Worm (Caenorhabditis elegans) whole organism, L2 larva: ENCODE measurements around the gene asp-13.

Experiments used
- C34F6.9 ChIP-seq: fragments of 150-350 bp; optimal IDR thresholded peaks from 2 replicates; lab custom pipeline; 2014; ENCODE audit warnings: missing biosample characterization, missing genetic modification characterization
- F13H6.1 ChIP-seq: sonication (generic microtip); optimal IDR thresholded peaks from 2 replicates; lab custom pipeline; 2016; ENCODE audit warnings: missing genetic modification characterization, missing compliant biosample characterization
- R02D3.7 ChIP-seq: fragments of 150-350 bp; optimal IDR thresholded peaks from 2 replicates; lab custom pipeline; 2014; ENCODE audit warnings: missing biosample characterization, missing genetic modification characterization
- Y55F3AM.14 ChIP-seq: fragments of 200-800 bp; sonication (Bioruptor generic); optimal IDR thresholded peaks from 2 replicates; lab custom pipeline; 2018; ENCODE audit warnings: mild to moderate bottlenecking, missing genetic modification characterization, missing compliant biosample characterization
- ZK546.5 ChIP-seq: sonication (generic microtip); optimal IDR thresholded peaks from 2 replicates; lab custom pipeline; 2017; ENCODE audit warnings: missing biosample characterization, missing genetic modification characterization
- alr-1 ChIP-seq: fragments of 150-350 bp; optimal IDR thresholded peaks from 2 replicates; lab custom pipeline; 2014; ENCODE audit warnings: missing biosample characterization, missing genetic modification characterization
- aly-2 ChIP-seq: fragments of 150-350 bp; optimal IDR thresholded peaks from 2 replicates; lab custom pipeline; 2014; ENCODE audit warnings: missing biosample characterization, missing genetic modification characterization
- ama-1 ChIP-seq: fragments of 150-350 bp; optimal IDR thresholded peaks from 2 replicates; lab custom pipeline; 2018; ENCODE audit warnings: inconsistent platforms
- blmp-1 ChIP-seq: sonication (generic microtip); optimal IDR thresholded peaks from 2 replicates; lab custom pipeline; 2017; ENCODE audit warnings: missing genetic modification characterization, mild to moderate bottlenecking, missing compliant biosample characterization, antibody characterized with exemption, moderate library complexity; ENCODE audit not compliant: insufficient read depth
- ceh-16 ChIP-seq: fragments of 150-350 bp; optimal IDR thresholded peaks from 2 replicates; lab custom pipeline; 2014; ENCODE audit warnings: missing biosample characterization, missing genetic modification characterization
- ceh-82 ChIP-seq: fragments of 150-350 bp; optimal IDR thresholded peaks from 2 replicates; lab custom pipeline; 2014; ENCODE audit warnings: missing biosample characterization, missing genetic modification characterization
- crh-2 ChIP-seq: sonication (generic microtip); optimal IDR thresholded peaks from 2 replicates; lab custom pipeline; 2017; ENCODE audit warnings: missing biosample characterization, missing genetic modification characterization
- dmd-4 ChIP-seq: sonication (generic microtip); optimal IDR thresholded peaks from 2 replicates; lab custom pipeline; 2017; ENCODE audit warnings: missing biosample characterization, missing genetic modification characterization
- egl-27 ChIP-seq: sonication (generic microtip); optimal IDR thresholded peaks from 3 replicates; lab custom pipeline; 2017; ENCODE audit warnings: missing biosample characterization, missing genetic modification reagents, missing genetic modification characterization
- elt-1 ChIP-seq: fragments of 150-350 bp; optimal IDR thresholded peaks from 2 replicates; lab custom pipeline; 2014; ENCODE audit warnings: missing biosample characterization, missing genetic modification characterization
- elt-3 ChIP-seq: sonication (generic microtip); optimal IDR thresholded peaks from 2 replicates; lab custom pipeline; 2017; ENCODE audit warnings: missing biosample characterization, missing genetic modification characterization
- fos-1 ChIP-seq: fragments of 150-350 bp; optimal IDR thresholded peaks from 2 replicates; lab custom pipeline; 2014; ENCODE audit warnings: missing biosample characterization, missing genetic modification characterization
- lin-13 ChIP-seq: fragments of 150-350 bp; optimal IDR thresholded peaks from 2 replicates; lab custom pipeline; 2014; ENCODE audit warnings: missing biosample characterization, missing genetic modification reagents, missing genetic modification characterization
- lsy-2 ChIP-seq, 2 experiments: fragments of 150-350 bp in 1 of 2; sonication (generic microtip) in 1 of 2; optimal IDR thresholded peaks; 2 replicates each; lab custom pipeline; 2014 to 2017; ENCODE audit warnings: missing biosample characterization in 2 of 2, missing genetic modification characterization in 2 of 2
- mbf-1 ChIP-seq: sonication (generic microtip); optimal IDR thresholded peaks from 2 replicates; lab custom pipeline; 2017; ENCODE audit warnings: missing biosample characterization, missing genetic modification characterization
- mdl-1 ChIP-seq, 2 experiments: fragments of 150-350 bp in 1 of 2; sonication (generic microtip) in 1 of 2; optimal IDR thresholded peaks; 2 replicates each; lab custom pipeline; 2017; ENCODE audit warnings: missing biosample characterization in 2 of 2, missing genetic modification characterization in 2 of 2
- nhr-10 ChIP-seq: sonication (generic microtip); optimal IDR thresholded peaks from 2 replicates; lab custom pipeline; 2017; ENCODE audit warnings: missing biosample characterization, missing genetic modification characterization
- nhr-11 ChIP-seq: fragments of 150-350 bp; optimal IDR thresholded peaks from 2 replicates; lab custom pipeline; 2014; ENCODE audit warnings: missing biosample characterization, missing genetic modification characterization
- nhr-12 ChIP-seq: fragments of 150-350 bp; optimal IDR thresholded peaks from 2 replicates; lab custom pipeline; 2014; ENCODE audit warnings: missing biosample characterization, missing genetic modification characterization
- nhr-129 ChIP-seq: fragments of 150-350 bp; optimal IDR thresholded peaks from 2 replicates; lab custom pipeline; 2014; ENCODE audit warnings: missing biosample characterization, missing genetic modification characterization
- nhr-23 ChIP-seq: fragments of 150-350 bp; optimal IDR thresholded peaks from 2 replicates; lab custom pipeline; 2014; ENCODE audit warnings: missing biosample characterization, missing genetic modification reagents, missing genetic modification characterization
- nhr-237 ChIP-seq: fragments of 150-350 bp; optimal IDR thresholded peaks from 2 replicates; lab custom pipeline; 2014; ENCODE audit warnings: missing biosample characterization, missing genetic modification characterization
- nhr-25 ChIP-seq: fragments of 150-350 bp; sonication (generic microtip); optimal IDR thresholded peaks from 3 replicates; lab custom pipeline; 2014; ENCODE audit warnings: missing biosample characterization, missing genetic modification characterization
- nhr-6 ChIP-seq: fragments of 150-350 bp; optimal IDR thresholded peaks from 2 replicates; lab custom pipeline; 2014; ENCODE audit warnings: missing biosample characterization, missing genetic modification characterization
- peb-1 ChIP-seq: fragments of 150-350 bp; optimal IDR thresholded peaks from 2 replicates; lab custom pipeline; 2014; ENCODE audit warnings: missing biosample characterization, missing genetic modification characterization
- sem-4 ChIP-seq: fragments of 150-350 bp; optimal IDR thresholded peaks from 2 replicates; lab custom pipeline; 2014; ENCODE audit warnings: missing biosample characterization, missing genetic modification reagents, missing genetic modification characterization
- skn-1 ChIP-seq: sonication (generic microtip); optimal IDR thresholded peaks from 2 replicates; lab custom pipeline; 2017; ENCODE audit warnings: missing biosample characterization, missing genetic modification characterization
- sma-3 ChIP-seq: sonication (generic microtip); optimal IDR thresholded peaks from 2 replicates; lab custom pipeline; 2016; ENCODE audit warnings: missing genetic modification reagents, missing genetic modification characterization, missing compliant biosample characterization
- sma-9 ChIP-seq, 2 experiments: fragments of 150-350 bp in 1 of 2; sonication (generic microtip) in 1 of 2; optimal IDR thresholded peaks; 2 replicates each; lab custom pipeline; 2014 to 2016; ENCODE audit warnings: missing genetic modification characterization in 2 of 2, mild to moderate bottlenecking in 1 of 2, missing biosample characterization in 1 of 2, missing compliant biosample characterization in 1 of 2, missing genetic modification reagents in 1 of 2, moderate library complexity in 1 of 2
- snpc-4 ChIP-seq: fragments of 150-350 bp; optimal IDR thresholded peaks from 2 replicates; lab custom pipeline; 2014; ENCODE audit warnings: missing biosample characterization, missing genetic modification characterization
- unc-39 ChIP-seq: fragments of 150-350 bp; optimal IDR thresholded peaks from 2 replicates; lab custom pipeline; 2014; ENCODE audit warnings: missing biosample characterization, missing genetic modification characterization
- unc-55 ChIP-seq: fragments of 150-350 bp; sonication (generic microtip); optimal IDR thresholded peaks from 3 replicates; lab custom pipeline; 2014; ENCODE audit warnings: missing biosample characterization, missing genetic modification reagents, missing genetic modification characterization
- unc-62 ChIP-seq: fragments of 150-350 bp; optimal IDR thresholded peaks from 2 replicates; lab custom pipeline; 2014; ENCODE audit warnings: missing biosample characterization, missing genetic modification reagents, missing genetic modification characterization
- zag-1 ChIP-seq: fragments of 150-350 bp; optimal IDR thresholded peaks from 2 replicates; lab custom pipeline; 2014; ENCODE audit warnings: missing biosample characterization, missing genetic modification characterization
- ztf-1 ChIP-seq: fragments of 200-800 bp; sonication (Bioruptor generic); conservative IDR thresholded peaks from 2 replicates; pipeline ENCODE4 v1.3.6; 2022; ENCODE audit warnings: missing genetic modification characterization, missing compliant biosample characterization
- ztf-11 ChIP-seq: sonication (generic microtip); optimal IDR thresholded peaks from 2 replicates; lab custom pipeline; 2017; ENCODE audit warnings: missing biosample characterization, missing genetic modification characterization
- ztf-4 ChIP-seq: fragments of 150-350 bp; optimal IDR thresholded peaks from 2 replicates; lab custom pipeline; 2014; ENCODE audit warnings: missing biosample characterization, missing genetic modification characterization

asp-13 gene

ce11 chrV:8637666-8638271 lies 5.2 kb downstream of the asp-13 start, which contains the start of the genes F28A12.10 and acd-4:
F28A12.10 (minus strand) TSS chrV:8637766.
acd-4 (plus strand) TSS chrV:8638221.
- no peak for TF ChIP-seq peb-1 (tag; lab: Kevin White, UChicago)
- no peak for TF ChIP-seq ceh-16 (tag; lab: Kevin White, UChicago)
- no peak for TF ChIP-seq nhr-237
- no peak for TF ChIP-seq nhr-23
- no peak for TF ChIP-seq Y55F3AM.14 (GFP tag; lab: Kevin White, UChicago)
- TF ChIP-seq unc-39 (tag; lab: Kevin White, UChicago) = no peak
- no peak for TF ChIP-seq ztf-11 (tag; lab: Kevin White, UChicago)
- TF ChIP-seq dmd-4 (tag; lab: Kevin White, UChicago) = no peak
- no peak for TF ChIP-seq nhr-25 (tag; lab: Kevin White, UChicago)
- TF ChIP-seq zag-1 (tag; lab: Kevin White, UChicago) = no peak
- no peak for TF ChIP-seq mdl-1 (tag; optimal IDR thresholded peaks at IDR 0.05; lab: Kevin White, UChicago)

- no peak for TF ChIP-seq egl-27
- TF ChIP-seq ZK546.5 = no peak
- TF ChIP-seq mbf-1 (tag; lab: Kevin White, UChicago) = no peak
- no peak for TF ChIP-seq dmd-4 (tag; lab: Kevin White, UChicago)
- TF ChIP-seq unc-55 = no peak
- no peak for TF ChIP-seq nhr-23
- TF ChIP-seq ztf-11 (tag; lab: Kevin White, UChicago) = no peak
- no peak for TF ChIP-seq ceh-82 (tag; lab: Kevin White, UChicago)
- TF ChIP-seq nhr-6 = no peak
- no peak for TF ChIP-seq alr-1 (tag; lab: Kevin White, UChicago)
- no peak for TF ChIP-seq elt-1
- no peak for TF ChIP-seq skn-1 (tag; lab: Kevin White, UChicago)
- no peak for TF ChIP-seq zag-1 (tag; lab: Kevin White, UChicago)
- no peak for TF ChIP-seq mdl-1 (tag; optimal IDR thresholded peaks at IDR 0.05; lab: Kevin White, UChicago)
- no peak for TF ChIP-seq sem-4
- no peak for TF ChIP-seq peb-1 (tag; lab: Kevin White, UChicago)
- TF ChIP-seq ztf-4 = no peak
- TF ChIP-seq crh-2 = no peak
- no peak for TF ChIP-seq nhr-237
Measured at ce11 chrV:8636907-8637306, 6.1 kb downstream of the asp-13 start, which contains the start of gene grl-12. grl-12 (minus strand) TSS chrV:8637007.

DNA sequence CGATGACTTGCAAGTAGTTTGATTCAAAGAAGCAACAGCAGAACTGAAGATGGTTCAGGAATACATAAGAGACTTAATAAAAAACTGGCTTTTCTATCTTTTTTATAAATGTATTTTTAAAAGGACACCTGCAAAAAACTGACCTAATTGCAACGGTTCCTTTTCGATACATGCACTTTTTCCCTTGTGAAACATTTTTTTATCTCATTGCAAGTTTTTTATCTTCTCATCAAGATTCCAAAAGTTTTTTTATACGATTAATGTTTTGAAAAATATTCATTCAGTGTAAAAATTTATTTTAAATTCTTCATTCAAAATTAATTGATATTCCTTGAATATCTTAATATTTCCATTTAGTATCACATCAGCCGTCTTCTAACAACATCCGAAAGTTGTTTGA lies 7.4 kb downstream of the asp-13 start, which contains the start of gene oac-29:
Gene oac-29 (minus strand): TSS at position 101 of the 400 bp plus-strand sequence.
- TF ChIP-seq nhr-129 (no peak), nhr-12 (tag; lab: Kevin White, UChicago) (no peak), skn-1 (tag; lab: Kevin White, UChicago) (no peak), aly-2 (no peak), sma-3 (GFP tag; lab: Kevin White, UChicago) (no peak)

ce11 chrV:8632788-8633187 lies 10.2 kb downstream of the asp-13 start:
- TF ChIP-seq ztf-1 (GFP tag; lab: Robert Waterston, UW) = no peak
- TF ChIP-seq elt-1 = no peak
- no peak for TF ChIP-seq mdl-1 (tag; optimal IDR thresholded peaks at IDR 0.05; lab: Kevin White, UChicago)
- TF ChIP-seq sem-4 = no peak
- TF ChIP-seq snpc-4 = no peak
- no peak for TF ChIP-seq mbf-1 (tag; lab: Kevin White, UChicago)
- TF ChIP-seq unc-39 (tag; lab: Kevin White, UChicago) = no peak
- TF ChIP-seq sma-3 (GFP tag; lab: Kevin White, UChicago) = no peak
- no peak for TF ChIP-seq unc-62
- no peak for TF ChIP-seq nhr-11 (tag; lab: Kevin White, UChicago)
- no peak for TF ChIP-seq alr-1 (tag; lab: Kevin White, UChicago)
- no peak for TF ChIP-seq ceh-16 (tag; lab: Kevin White, UChicago)
- no peak for TF ChIP-seq crh-2

DNA sequence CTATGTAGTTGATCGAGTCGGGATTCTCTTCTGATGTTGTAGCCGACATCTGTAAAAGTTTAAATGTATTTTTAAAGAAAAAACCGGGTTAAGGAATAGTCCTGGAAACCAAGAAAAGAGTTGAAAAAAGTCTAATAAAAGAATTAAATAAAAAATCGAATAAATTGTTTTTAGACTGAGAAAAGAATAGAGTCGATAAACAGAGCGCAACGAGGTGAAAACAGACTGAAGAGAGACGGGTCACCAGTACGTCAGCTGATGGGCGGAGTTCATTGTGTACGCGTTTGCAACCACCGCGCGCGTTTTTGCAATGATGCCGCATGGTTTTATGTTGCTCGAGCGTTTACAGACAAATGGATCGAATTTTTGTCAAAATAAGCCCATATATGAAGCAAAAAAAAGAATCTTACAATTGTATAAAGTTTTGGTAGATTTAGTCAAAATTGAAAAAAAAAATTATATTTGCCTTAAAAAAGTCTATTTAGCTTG lies 11.7 kb downstream of the asp-13 start, which contains the start of gene atg-18:
Gene atg-18 (minus strand): TSS at position 51 of the 489 bp plus-strand sequence.
- TF ChIP-seq unc-39 (tag; lab: Kevin White, UChicago) = no peak
- TF ChIP-seq unc-62 = peak; percentile 9
- TF ChIP-seq fos-1 (tag; lab: Kevin White, UChicago) = peak; percentile 64
- TF ChIP-seq ztf-1 (GFP tag; lab: Robert Waterston, UW) = no peak
- TF ChIP-seq C34F6.9 (tag; lab: Kevin White, UChicago) = peak; percentile 73
- TF ChIP-seq nhr-12 (tag; lab: Kevin White, UChicago) = no peak
- no peak for TF ChIP-seq ztf-11 (tag; lab: Kevin White, UChicago)
- peak in 1 of 2 experiments; percentile 76 for TF ChIP-seq lsy-2 (tag; optimal IDR thresholded peaks at IDR 0.05; lab: Kevin White, UChicago)
- no peak for TF ChIP-seq nhr-10 (tag; lab: Kevin White, UChicago)
- TF ChIP-seq sma-9 (GFP tag; optimal IDR thresholded peaks at IDR 0.05; lab: Kevin White, UChicago) = peak; percentile 56
- TF ChIP-seq sma-9 (tag; optimal IDR thresholded peaks at IDR 0.05; lab: Kevin White, UChicago) = no peak
- TF ChIP-seq nhr-129 = peak; percentile 84
- no peak for TF ChIP-seq mbf-1 (tag; lab: Kevin White, UChicago)
- TF ChIP-seq sem-4 = peak; percentile 56
- TF ChIP-seq ama-1 (lab: Kevin White, UChicago) = peak; percentile 6
- peak; percentile 64 for TF ChIP-seq blmp-1
- peak; percentile 63 for TF ChIP-seq lin-13
- TF ChIP-seq R02D3.7 (tag; lab: Kevin White, UChicago) = no peak
- TF ChIP-seq alr-1 (tag; lab: Kevin White, UChicago) = no peak
- peak; percentile 71 for TF ChIP-seq sma-3 (GFP tag; lab: Kevin White, UChicago)
- peak; percentile 67 for TF ChIP-seq crh-2
- TF ChIP-seq egl-27 = peak; percentile 2
- peak; percentile 70 for TF ChIP-seq F13H6.1 (tag; lab: Kevin White, UChicago)
- no peak for TF ChIP-seq elt-3
- TF ChIP-seq unc-55 = peak; percentile 77
